Fruit fly (Drosophila melanogaster): ENCODE data around the gene CG14137.

DNA sequence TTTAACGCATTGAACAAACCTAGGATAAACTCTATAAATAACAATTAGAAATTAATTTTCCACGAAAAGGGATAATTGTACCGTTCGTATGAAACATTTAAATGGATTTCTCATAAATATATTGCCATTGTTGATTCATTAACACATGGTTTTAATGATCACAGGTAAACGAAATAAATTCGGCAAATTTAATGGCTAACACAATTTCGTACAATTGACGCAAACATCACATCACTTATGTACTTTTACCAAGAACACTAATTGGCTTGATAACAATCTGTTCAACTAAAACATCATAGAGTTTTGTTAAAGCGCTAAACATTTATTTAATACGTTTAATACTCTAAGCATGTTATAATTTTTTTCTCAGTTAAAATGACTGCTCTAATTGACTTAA, 46.2 kb downstream of the CG14137 start:
- TF ChIP-seq Hr83 (GFP tag; optimal IDR thresholded peaks at IDR 0.05; ENCODE audit: poor library complexity, severe bottlenecking): no peak
- TF ChIP-seq h (GFP tag; optimal IDR thresholded peaks at IDR 0.05): no peak
- no peak for TF ChIP-seq CG32264 (GFP tag; optimal IDR thresholded peaks at IDR 0.05)
- no peak for TF ChIP-seq OdsH (GFP tag; optimal IDR thresholded peaks at IDR 0.05)
- no peak for TF ChIP-seq foxo (GFP tag; optimal IDR thresholded peaks at IDR 0.05)
- no peak for TF ChIP-seq Abd-B (GFP tag; optimal IDR thresholded peaks at IDR 0.05)
- no peak for TF ChIP-seq pan (optimal IDR thresholded peaks at IDR 0.05)
- no peak for TF ChIP-seq rgr (GFP tag; optimal IDR thresholded peaks at IDR 0.05)
- no peak for TF ChIP-seq Mio (GFP tag; optimal IDR thresholded peaks at IDR 0.05)
- no peak for TF ChIP-seq sv (GFP tag; optimal IDR thresholded peaks at IDR 0.05)
